Worm (Caenorhabditis elegans) whole organism, midembryonic: ENCODE measurements around the gene sru-1.

Experiments
- T22C8.4 ChIP-seq: fragments of 200-800 bp; sonication (Bioruptor generic); IDR thresholded peaks from 2 replicates; pipeline ENCODE4 v1.3.6; 2022; ENCODE audit warnings: missing genetic modification characterization, missing compliant biosample characterization
- med-1 ChIP-seq: sonication (generic microtip); optimal IDR thresholded peaks from 2 replicates; lab custom pipeline; 2017; ENCODE audit warnings: missing genetic modification characterization, mild to moderate bottlenecking, missing compliant biosample characterization, antibody characterized with exemption, missing genetic modification reagents; ENCODE audit not compliant: insufficient read depth
- tab-1 ChIP-seq: fragments of 200-800 bp; sonication (Bioruptor generic); IDR thresholded peaks from 2 replicates; pipeline ENCODE4 v1.3.6; 2022; ENCODE audit warnings: missing genetic modification characterization, missing compliant biosample characterization

DNA sequence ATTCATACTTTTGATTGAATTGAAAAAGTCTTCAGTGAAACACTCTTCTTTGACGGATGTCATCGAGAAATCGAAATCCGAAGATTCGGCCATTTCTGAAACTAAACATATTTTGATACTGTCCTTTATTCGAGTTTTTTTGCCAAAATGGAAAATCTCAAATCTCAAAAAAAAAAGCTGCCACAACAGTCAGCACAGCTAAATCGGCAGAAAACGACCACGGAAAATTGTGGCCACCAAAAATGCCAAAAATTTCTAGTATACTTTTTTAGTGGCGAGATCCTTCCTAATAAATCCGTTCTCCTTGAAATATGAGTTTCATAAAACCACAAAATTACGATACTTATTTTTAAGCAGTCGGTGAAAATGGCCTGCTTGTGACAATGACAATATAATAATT lies 44.5 kb upstream of the sru-1 start, which contains the start of gene F38E11.9:
- TF ChIP-seq T22C8.4 (GFP tag; lab: Robert Waterston, UW) (no peak), tab-1 (no peak), med-1 (no peak)
